Fruit fly (Drosophila melanogaster): ENCODE data around the gene TTLL4B.

TTLL4B gene

DNA sequence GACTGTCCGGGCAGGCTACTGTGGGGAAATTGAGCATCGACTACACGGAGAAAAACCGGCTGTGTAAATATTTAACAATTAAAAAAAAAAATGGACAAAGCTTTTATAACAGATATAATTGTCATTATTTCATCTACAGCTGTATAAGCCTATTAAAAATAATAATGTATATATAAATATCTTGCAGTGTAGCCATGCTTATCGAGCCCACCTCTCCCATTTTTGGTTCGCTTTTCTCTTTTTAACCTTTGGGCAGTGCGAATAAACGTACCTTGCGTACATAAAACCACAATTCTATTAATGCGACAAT is 34.3 kb downstream of the TTLL4B start (continued):
- TF ChIP-seq Sox15 (GFP tag; optimal IDR thresholded peaks at IDR 0.05), result peak; percentile 50
- TF ChIP-seq acj6 (GFP tag; optimal IDR thresholded peaks at IDR 0.05), result peak; percentile 80
- TF ChIP-seq CG4318 (GFP tag; optimal IDR thresholded peaks at IDR 0.05), result peak; percentile 41
- peak; percentile 18 for TF ChIP-seq Ets96B (tag; optimal IDR thresholded peaks at IDR 0.05)
- peak; percentile 88 for TF ChIP-seq CG6163 (GFP tag; IDR thresholded peaks at IDR 0.05)
- peak; percentile 74; the same call in 1 of the 2 replicates for TF ChIP-seq CG15336 (GFP tag; IDR thresholded peaks at IDR 0.05)
- peak; percentile 75 for TF ChIP-seq OdsH (GFP tag; optimal IDR thresholded peaks at IDR 0.05)
- TF ChIP-seq Ets21C (GFP tag; optimal IDR thresholded peaks at IDR 0.05), result peak; percentile 53
- peak; percentile 74 for TF ChIP-seq Smox (GFP tag; optimal IDR thresholded peaks at IDR 0.05)
- TF ChIP-seq vri (GFP tag; optimal IDR thresholded peaks at IDR 0.05), result peak; percentile 76
- TF ChIP-seq Eip75B (GFP tag; optimal IDR thresholded peaks at IDR 0.05), result peak; percentile 62
- peak; percentile 1 for TF ChIP-seq dsx (GFP tag; optimal IDR thresholded peaks at IDR 0.05; ENCODE audit: poor library complexity, severe bottlenecking)
- TF ChIP-seq CG6792 (GFP tag; optimal IDR thresholded peaks at IDR 0.05), result peak; percentile 66
- peak; percentile 63 for TF ChIP-seq Hr4 (GFP tag; optimal IDR thresholded peaks at IDR 0.05)
- peak; percentile 22 for TF ChIP-seq spab (GFP tag; optimal IDR thresholded peaks at IDR 0.05)
- TF ChIP-seq CG8119 (GFP tag; IDR thresholded peaks at IDR 0.05), result no peak
- no peak for TF ChIP-seq CG1621 (tag; optimal IDR thresholded peaks at IDR 0.05)
- TF ChIP-seq CG7368 (GFP tag; optimal IDR thresholded peaks at IDR 0.05), result peak; percentile 25
- peak; percentile 71 for TF ChIP-seq lz (GFP tag; optimal IDR thresholded peaks at IDR 0.05)
- no peak for TF ChIP-seq CG6854 (GFP tag; optimal IDR thresholded peaks at IDR 0.05)

DNA sequence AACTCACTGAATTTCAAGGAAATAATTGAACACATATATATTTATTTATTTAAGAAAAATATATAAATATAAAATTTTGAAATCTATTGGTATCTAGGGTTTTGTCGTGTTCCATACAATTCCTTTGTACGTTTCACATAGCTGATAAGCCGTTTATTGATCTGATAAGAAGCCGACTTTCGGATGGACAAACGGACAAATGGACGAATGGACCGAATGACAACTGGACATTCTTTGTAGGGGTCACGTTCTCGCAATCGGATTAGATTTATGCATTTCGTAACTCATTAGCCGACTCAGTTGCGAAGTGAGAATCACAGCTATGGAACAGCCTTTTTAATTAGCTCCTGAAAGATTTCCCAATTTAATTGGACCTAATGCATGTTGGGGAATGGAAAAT is 35.1 kb downstream of the TTLL4B start:
- TF ChIP-seq Sox14 (GFP tag; optimal IDR thresholded peaks at IDR 0.05), result no peak
- no peak for TF ChIP-seq Hr4 (GFP tag; optimal IDR thresholded peaks at IDR 0.05)
- no peak for TF ChIP-seq CG8319 (GFP tag; optimal IDR thresholded peaks at IDR 0.05)
- TF ChIP-seq OdsH (GFP tag; optimal IDR thresholded peaks at IDR 0.05), result no peak
- TF ChIP-seq Smox (GFP tag; optimal IDR thresholded peaks at IDR 0.05), result no peak
- TF ChIP-seq CG6163 (GFP tag; IDR thresholded peaks at IDR 0.05), result no peak
- TF ChIP-seq CG6792 (GFP tag; optimal IDR thresholded peaks at IDR 0.05), result no peak
- no peak for TF ChIP-seq Hr39 (GFP tag; optimal IDR thresholded peaks at IDR 0.05)
- no peak for TF ChIP-seq Eip93F (GFP tag; optimal IDR thresholded peaks at IDR 0.05)
- no peak for TF ChIP-seq CG7368 (GFP tag; optimal IDR thresholded peaks at IDR 0.05)
- TF ChIP-seq Ets96B (tag; optimal IDR thresholded peaks at IDR 0.05), result no peak
- no peak for TF ChIP-seq svp (GFP tag)
- no peak for TF ChIP-seq CG6276 (GFP tag; optimal IDR thresholded peaks at IDR 0.05)
- no peak for TF ChIP-seq CG32006 (GFP tag; optimal IDR thresholded peaks at IDR 0.05)
- TF ChIP-seq Sox15 (GFP tag; optimal IDR thresholded peaks at IDR 0.05), result no peak
- TF ChIP-seq CG15336 (GFP tag; IDR thresholded peaks at IDR 0.05), result no peak

DNA sequence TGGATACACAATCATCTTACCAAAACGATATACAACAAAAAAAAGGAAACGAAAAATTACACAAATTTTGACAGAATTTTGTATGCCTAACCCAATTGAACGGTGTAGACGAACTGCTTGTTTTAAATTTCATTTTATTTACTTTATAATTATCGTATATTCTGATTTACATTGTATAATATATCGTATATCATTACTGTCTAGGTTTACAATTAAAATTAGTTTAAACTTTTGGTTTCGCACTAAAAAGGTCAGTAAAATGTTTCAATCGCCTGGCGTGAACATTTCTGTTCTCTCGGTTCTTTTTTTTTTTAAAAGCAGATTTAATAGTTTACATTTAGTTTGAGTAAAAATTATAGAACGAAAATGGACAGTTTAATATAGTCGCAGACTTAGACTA is 40.3 kb downstream of the TTLL4B start, which contains the start of gene capu:
Gene capu (minus strand): TSS at position 101 of the 400 bp plus-strand sequence.
- TF ChIP-seq CG8632 (GFP tag; optimal IDR thresholded peaks at IDR 0.05), result no peak
- TF ChIP-seq CG3919 (GFP tag; optimal IDR thresholded peaks at IDR 0.05), result no peak
- no peak for TF ChIP-seq CG6854 (GFP tag; optimal IDR thresholded peaks at IDR 0.05)
- TF ChIP-seq CG34406 (GFP tag; optimal IDR thresholded peaks at IDR 0.05), result no peak
- TF ChIP-seq CG6276 (GFP tag; optimal IDR thresholded peaks at IDR 0.05), result no peak
- TF ChIP-seq CG6792 (GFP tag; optimal IDR thresholded peaks at IDR 0.05), result no peak
- TF ChIP-seq salr (GFP tag; optimal IDR thresholded peaks at IDR 0.05), result no peak
- no peak for TF ChIP-seq CG4318 (GFP tag; optimal IDR thresholded peaks at IDR 0.05)
- TF ChIP-seq fkh (GFP tag; optimal IDR thresholded peaks at IDR 0.05), result no peak
- no peak for TF ChIP-seq fd59A (GFP tag; optimal IDR thresholded peaks at IDR 0.05)
- TF ChIP-seq CG7368 (GFP tag; optimal IDR thresholded peaks at IDR 0.05), result no peak
- TF ChIP-seq topi (GFP tag; optimal IDR thresholded peaks at IDR 0.05), result no peak
- TF ChIP-seq Eip93F (GFP tag; optimal IDR thresholded peaks at IDR 0.05), result no peak

DNA sequence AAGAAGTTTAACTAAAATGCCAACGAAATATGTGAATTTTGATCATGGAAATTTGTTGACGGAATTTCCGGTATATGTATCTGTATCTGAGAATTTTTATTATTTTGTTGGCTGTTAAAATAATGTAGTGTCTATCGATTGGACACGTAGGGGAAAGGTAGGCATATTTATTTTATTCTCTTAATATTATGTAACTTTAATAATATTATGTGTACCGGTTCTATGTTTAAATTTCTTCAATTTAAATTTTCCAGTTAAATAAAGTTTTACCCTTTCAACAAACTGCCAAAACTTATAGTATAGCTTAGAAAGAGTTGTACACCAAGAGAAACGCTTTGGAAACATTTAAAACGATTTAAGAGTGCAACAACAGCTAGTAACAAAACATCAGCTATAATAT is 51.7 kb downstream of the TTLL4B start, which contains the start of gene Fpgs2:
Gene Fpgs2 (minus strand): TSS at position 101 of the 400 bp plus-strand sequence.
- TF ChIP-seq Hr4 (GFP tag; optimal IDR thresholded peaks at IDR 0.05), result no peak
- TF ChIP-seq acj6 (GFP tag; optimal IDR thresholded peaks at IDR 0.05), result no peak
- no peak for TF ChIP-seq CG31627 (GFP tag; optimal IDR thresholded peaks at IDR 0.05)
- no peak for TF ChIP-seq CG6792 (GFP tag; optimal IDR thresholded peaks at IDR 0.05)
- no peak for TF ChIP-seq CG15336 (GFP tag; IDR thresholded peaks at IDR 0.05)
- no peak for TF ChIP-seq CG3032 (tag; optimal IDR thresholded peaks at IDR 0.05)
- TF ChIP-seq CG1621 (tag; optimal IDR thresholded peaks at IDR 0.05), result no peak
- no peak for TF ChIP-seq cyc (GFP tag; optimal IDR thresholded peaks at IDR 0.05)
- no peak for TF ChIP-seq CG4318 (GFP tag; optimal IDR thresholded peaks at IDR 0.05)
- no peak for TF ChIP-seq CG11294 (GFP tag; IDR thresholded peaks at IDR 0.05)
- no peak for TF ChIP-seq CG7368 (GFP tag; optimal IDR thresholded peaks at IDR 0.05)
- no peak for TF ChIP-seq net (GFP tag; optimal IDR thresholded peaks at IDR 0.05)
- TF ChIP-seq CG6276 (GFP tag; optimal IDR thresholded peaks at IDR 0.05), result no peak
- TF ChIP-seq CG34406 (GFP tag; optimal IDR thresholded peaks at IDR 0.05), result no peak
